Worm (Caenorhabditis elegans) whole organism, L1 larva: ENCODE data around the gene Y116A8C.467.

Source experiments
- C04F5.9 ChIP-seq: sonication (generic microtip); optimal IDR thresholded peaks from 2 replicates; lab custom pipeline; 2016; ENCODE audit warnings: missing genetic modification characterization, missing compliant biosample characterization
- C16A3.4 ChIP-seq: fragments of 150-350 bp; optimal IDR thresholded peaks from 2 replicates; lab custom pipeline; 2014; ENCODE audit warnings: missing biosample characterization, missing genetic modification characterization
- aha-1 ChIP-seq: fragments of 150-350 bp; optimal IDR thresholded peaks from 2 replicates; lab custom pipeline; 2014; ENCODE audit warnings: missing biosample characterization, missing genetic modification characterization
- aly-2 ChIP-seq: fragments of 150-350 bp; optimal IDR thresholded peaks from 2 replicates; lab custom pipeline; 2014; ENCODE audit warnings: missing biosample characterization, missing genetic modification characterization
- ama-1 ChIP-seq: fragments of 150-350 bp; optimal IDR thresholded peaks from 2 replicates; lab custom pipeline; 2014
- ceh-8 ChIP-seq: fragments of 200-800 bp; sonication (Bioruptor generic); optimal IDR thresholded peaks from 2 replicates; lab custom pipeline; 2018; ENCODE audit warnings: mild to moderate bottlenecking, missing genetic modification characterization, moderate library complexity, missing compliant biosample characterization
- ceh-90 ChIP-seq: sonication (generic microtip); optimal IDR thresholded peaks from 2 replicates; lab custom pipeline; 2016; ENCODE audit warnings: missing genetic modification characterization, missing compliant biosample characterization
- efl-1 ChIP-seq, 4 experiments: fragments of 150-350 bp; optimal IDR thresholded peaks in 3 of 4; peaks in 1 of 4; 1 replicate in 1 of 4; 2 replicates in 3 of 4; lab custom pipeline; 2014; ENCODE audit warnings: missing biosample characterization in 2 of 4, missing genetic modification characterization in 2 of 4, missing genetic modification reagents in 2 of 4
- efl-3 ChIP-seq: fragments of 200-800 bp; sonication (Bioruptor generic); optimal IDR thresholded peaks from 2 replicates; lab custom pipeline; 2018; ENCODE audit warnings: mild to moderate bottlenecking, missing genetic modification characterization, missing compliant biosample characterization
- egl-27 ChIP-seq, 2 experiments: fragments of 150-350 bp in 1 of 2; sonication (generic microtip); optimal IDR thresholded peaks; 3 replicates each; lab custom pipeline; 2017 to 2018; ENCODE audit warnings: missing biosample characterization in 2 of 2, missing genetic modification characterization in 2 of 2, missing genetic modification reagents in 2 of 2
- elt-3 ChIP-seq, 6 experiments: fragments of 150-350 bp in 1 of 6; sonication (generic microtip); optimal IDR thresholded peaks; 2 replicates each; lab custom pipeline; 2017 to 2018; ENCODE audit warnings: missing biosample characterization in 6 of 6, missing genetic modification characterization in 6 of 6, inconsistent platforms in 1 of 6
- irx-1 ChIP-seq: sonication (generic microtip); optimal IDR thresholded peaks from 2 replicates; lab custom pipeline; 2016; ENCODE audit warnings: missing genetic modification characterization, missing compliant biosample characterization
- lin-13 ChIP-seq: fragments of 150-350 bp; optimal IDR thresholded peaks from 2 replicates; lab custom pipeline; 2014; ENCODE audit warnings: missing biosample characterization, missing genetic modification reagents, missing genetic modification characterization
- lin-15B ChIP-seq: fragments of 150-350 bp; sonication (generic microtip); optimal IDR thresholded peaks from 3 replicates; lab custom pipeline; 2014; ENCODE audit warnings: missing biosample characterization, missing genetic modification characterization
- lin-39 ChIP-seq: fragments of 150-350 bp; optimal IDR thresholded peaks from 2 replicates; lab custom pipeline; 2014; ENCODE audit warnings: missing biosample characterization, missing genetic modification reagents, missing genetic modification characterization
- nhr-76 ChIP-seq: sonication (generic microtip); optimal IDR thresholded peaks from 2 replicates; lab custom pipeline; 2017; ENCODE audit warnings: missing biosample characterization, missing genetic modification characterization
- sox-4 ChIP-seq: sonication (generic microtip); optimal IDR thresholded peaks from 2 replicates; lab custom pipeline; 2016; ENCODE audit warnings: missing genetic modification characterization, missing compliant biosample characterization
- swsn-7 ChIP-seq: sonication (generic microtip); optimal IDR thresholded peaks from 2 replicates; lab custom pipeline; 2016; ENCODE audit warnings: missing genetic modification characterization, missing compliant biosample characterization
- unc-98 ChIP-seq: fragments of 200-800 bp; sonication (Bioruptor generic); IDR thresholded peaks from 2 replicates; pipeline ENCODE4 v1.3.6; 2022; ENCODE audit warnings: missing genetic modification characterization, missing compliant biosample characterization
- vab-15 ChIP-seq: sonication (generic microtip); optimal IDR thresholded peaks from 2 replicates; lab custom pipeline; 2017; ENCODE audit warnings: missing genotype, mild to moderate bottlenecking, missing genetic modification characterization, missing compliant biosample characterization
- xbp-1 ChIP-seq: sonication (generic microtip); optimal IDR thresholded peaks from 2 replicates; lab custom pipeline; 2016; ENCODE audit warnings: missing genetic modification characterization, missing compliant biosample characterization
- ztf-11 ChIP-seq, 2 experiments: sonication (generic microtip); optimal IDR thresholded peaks; 2 replicates each; lab custom pipeline; 2016 to 2017; ENCODE audit warnings: missing genetic modification characterization in 2 of 2, missing biosample characterization in 1 of 2, missing compliant biosample characterization in 1 of 2

Gene Y116A8C.467

DNA sequence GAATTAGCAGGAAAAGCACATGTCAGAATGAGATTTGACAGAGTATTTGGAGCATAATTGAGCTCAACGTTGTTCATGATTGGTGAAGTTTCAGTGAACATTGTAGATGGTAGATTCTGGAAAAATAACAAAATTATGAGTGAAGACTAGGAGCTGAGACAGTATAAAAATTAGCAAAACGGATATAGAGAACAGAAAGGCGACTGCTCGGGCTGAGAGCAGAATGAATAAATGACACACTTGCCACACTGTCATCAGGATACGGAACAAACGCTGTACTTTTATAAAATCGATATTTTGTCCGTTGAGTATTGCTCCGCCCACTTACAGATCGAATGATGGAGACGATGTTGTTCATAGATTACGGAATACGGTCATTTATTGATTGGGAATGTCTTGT, 38.6 kb downstream of the Y116A8C.467 start, which contains the start of gene dct-13:
TSS of gene dct-13 (minus strand) at position 101 of the 400 bp plus-strand sequence.
- TF ChIP-seq ceh-90 (tag; lab: Kevin White, UChicago) (no peak), efl-3 (GFP tag; lab: Kevin White, UChicago) (no peak), sox-4 (tag; lab: Kevin White, UChicago) (no peak)

DNA sequence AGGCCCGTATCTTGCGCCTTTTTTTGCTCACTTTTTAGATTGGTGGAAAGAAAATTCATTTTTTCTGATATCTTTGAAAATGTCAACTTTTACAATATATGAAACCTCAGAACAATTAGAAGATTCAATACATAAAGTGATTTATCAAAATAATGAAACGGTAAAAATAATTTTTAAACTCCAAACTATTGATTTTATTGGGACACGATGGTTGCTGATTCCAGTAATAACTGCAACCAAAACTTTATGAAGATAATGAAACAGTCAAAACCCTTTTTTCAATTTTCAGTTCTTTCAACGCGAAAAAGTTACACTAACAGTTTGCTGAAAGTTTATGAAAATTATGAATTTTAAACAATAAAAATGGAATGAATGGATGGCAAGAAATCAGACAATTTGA, 42.6 kb downstream of the Y116A8C.467 start:
- TF ChIP-seq elt-3 (tag; optimal IDR thresholded peaks at IDR 0.05; lab: Kevin White, UChicago) (no peak), unc-98 (GFP tag; lab: Robert Waterston, UW) (no peak), ama-1 (lab: Kevin White, UChicago) (no peak), irx-1 (tag; lab: Kevin White, UChicago) (no peak), C04F5.9 (tag; lab: Kevin White, UChicago) (no peak), xbp-1 (tag; lab: Kevin White, UChicago) (no peak), lin-15B (tag; lab: Kevin White, UChicago) (no peak), efl-1 (optimal IDR thresholded peaks at IDR 0.05; lab: Kevin White, UChicago) (no peak), efl-1 (GFP tag; optimal IDR thresholded peaks at IDR 0.05 in 1 of 2; lab: Kevin White, UChicago) (no peak), lin-39 (tag; lab: Kevin White, UChicago) (no peak), egl-27 (tag; optimal IDR thresholded peaks at IDR 0.05; lab: Kevin White, UChicago) (no peak), nhr-76 (tag; lab: Kevin White, UChicago) (no peak)

DNA sequence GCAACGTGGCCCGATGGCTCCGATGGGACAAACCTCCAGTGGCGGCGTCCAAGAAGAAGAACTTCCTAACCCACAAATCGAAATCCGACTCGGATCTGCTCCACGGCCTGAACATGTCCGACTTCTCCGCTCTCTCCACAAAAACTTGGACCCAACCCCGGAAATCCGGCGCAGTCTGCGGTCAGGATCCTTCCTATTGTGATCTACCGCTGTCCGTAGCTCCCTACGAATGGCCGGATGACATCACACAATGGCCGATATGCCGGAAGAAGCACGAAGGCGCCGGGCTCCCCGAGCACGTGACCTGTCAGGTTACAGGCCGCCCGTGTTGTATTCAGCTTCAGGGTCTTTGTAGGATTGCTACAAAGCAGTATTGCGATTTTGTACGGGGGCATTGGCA, 53.3 kb downstream of the Y116A8C.467 start:
- TF ChIP-seq vab-15 (tag; lab: Kevin White, UChicago) = no peak
- TF ChIP-seq aly-2 (tag; lab: Kevin White, UChicago) = no peak
- no peak for TF ChIP-seq C16A3.4
- no peak for TF ChIP-seq ceh-8 (GFP tag; lab: Kevin White, UChicago)
- TF ChIP-seq ztf-11 (tag; optimal IDR thresholded peaks at IDR 0.05; lab: Kevin White, UChicago) = no peak
- TF ChIP-seq aha-1 = no peak
- no peak for TF ChIP-seq lin-13 (GFP tag; lab: Kevin White, UChicago)
- no peak for TF ChIP-seq swsn-7 (tag; lab: Kevin White, UChicago)
